Fruit fly (Drosophila melanogaster) whole organism, wandering third instar larva: ENCODE data around the gene RYa-R.

Experiments
- CrebA ChIP-seq: fragments of 200-800 bp; sonication (Bioruptor generic); optimal IDR thresholded peaks from 2 replicates; lab custom pipeline; 2016; ENCODE audit warnings: missing biosample characterization, mild to moderate bottlenecking, missing genetic modification characterization, borderline replicate concordance
- Dfd ChIP-seq: fragments of >200 bp; optimal IDR thresholded peaks from 2 replicates; lab custom pipeline; 2017; ENCODE audit warnings: missing biosample characterization, missing genetic modification characterization
- GATAd ChIP-seq: sonication (Bioruptor generic); optimal IDR thresholded peaks from 2 replicates; lab custom pipeline; 2016; ENCODE audit warnings: missing biosample characterization, missing genetic modification characterization
- Hnf4 ChIP-seq: fragments of 200-800 bp; sonication (Bioruptor generic); optimal IDR thresholded peaks from 2 replicates; lab custom pipeline; 2016; ENCODE audit warnings: missing biosample characterization, mild to moderate bottlenecking, missing genetic modification characterization
- Hr83 ChIP-seq: fragments of 200-300 bp; sonication (Bioruptor generic); optimal IDR thresholded peaks from 2 replicates; lab custom pipeline; 2016; ENCODE audit warnings: missing biosample characterization, mild to moderate bottlenecking, missing genetic modification characterization, moderate library complexity; ENCODE audit not compliant: poor library complexity, severe bottlenecking
- Mio ChIP-seq: sonication (Bioruptor generic); optimal IDR thresholded peaks from 2 replicates; lab custom pipeline; 2016; ENCODE audit warnings: missing biosample characterization, missing genetic modification characterization
- OdsH ChIP-seq: fragments of 200-800 bp; sonication (Bioruptor generic); optimal IDR thresholded peaks from 2 replicates; lab custom pipeline; 2016; ENCODE audit warnings: missing biosample characterization, mild to moderate bottlenecking, missing genetic modification characterization
- br ChIP-seq: fragments of 200-800 bp; sonication (Bioruptor generic); optimal IDR thresholded peaks from 2 replicates; lab custom pipeline; 2016; ENCODE audit warnings: missing biosample characterization, missing genetic modification characterization
- dl ChIP-seq, 2 experiments: fragments of 175-275, 200-275 bp in 1 of 2; fragments of 200-275 bp in 1 of 2; sonication (Bioruptor generic); optimal IDR thresholded peaks; lab custom pipeline; 2018; ENCODE audit warnings: mild to moderate bottlenecking in 2 of 2, missing biosample characterization in 2 of 2, missing genetic modification characterization in 2 of 2, moderate library complexity in 2 of 2; ENCODE audit not compliant: partially characterized antibody in 2 of 2, insufficient read depth in 1 of 2
- fru ChIP-seq: fragments of 200-800 bp; sonication (Bioruptor generic); optimal IDR thresholded peaks from 3 replicates; lab custom pipeline; 2016; ENCODE audit warnings: missing biosample characterization, mild to moderate bottlenecking, missing genetic modification characterization
- pan ChIP-seq: fragments of >200 bp; optimal IDR thresholded peaks from 2 replicates; lab custom pipeline; 2017
- woc ChIP-seq: sonication (Bioruptor generic); optimal IDR thresholded peaks from 2 replicates; lab custom pipeline; 2016; ENCODE audit warnings: missing biosample characterization, mild to moderate bottlenecking, missing genetic modification characterization

- TF ChIP-seq OdsH (GFP tag; lab: Kevin White, UChicago): no peak
- TF ChIP-seq woc (GFP tag; lab: Kevin White, UChicago): no peak
- TF ChIP-seq dl (GFP tag; optimal IDR thresholded peaks at IDR 0.05; lab: Kevin White, UChicago; ENCODE audit: insufficient read depth in 1 of 2, partially characterized antibody in 2 of 2): no peak
- TF ChIP-seq br (GFP tag; lab: Kevin White, UChicago): no peak
- no peak for TF ChIP-seq Hnf4 (GFP tag; lab: Kevin White, UChicago)
- TF ChIP-seq GATAd: no peak
- no peak for TF ChIP-seq fru (GFP tag; lab: Kevin White, UChicago)
- TF ChIP-seq CrebA (GFP tag; lab: Kevin White, UChicago): no peak
- TF ChIP-seq Dfd (GFP tag; lab: Kevin White, UChicago): no peak
- TF ChIP-seq Hr83 (GFP tag; lab: Kevin White, UChicago): no peak
- TF ChIP-seq Mio (GFP tag; lab: Kevin White, UChicago): no peak
- no peak for TF ChIP-seq pan (lab: Kevin White, UChicago)
Measured at dm6 chr3R:27100930-27101329, 104.2 kb downstream of the RYa-R start, which contains the start of gene Jhbp11.
